Worm (Caenorhabditis elegans) whole organism, L1 larva: ENCODE measurements around the gene Y7A5A.13.

Experiments
- C16A3.4 ChIP-seq: fragments of 150-350 bp; optimal IDR thresholded peaks from 2 replicates; lab custom pipeline; 2014; ENCODE audit warnings: missing biosample characterization, missing genetic modification characterization
- aly-2 ChIP-seq: fragments of 150-350 bp; optimal IDR thresholded peaks from 2 replicates; lab custom pipeline; 2014; ENCODE audit warnings: missing biosample characterization, missing genetic modification characterization
- blmp-1 ChIP-seq: fragments of 150-350 bp; optimal IDR thresholded peaks from 2 replicates; lab custom pipeline; 2014; ENCODE audit warnings: missing biosample characterization, missing genetic modification characterization
- ceh-63 ChIP-seq: fragments of 200-800 bp; sonication (Bioruptor generic); optimal IDR thresholded peaks from 2 replicates; lab custom pipeline; 2018; ENCODE audit warnings: mild to moderate bottlenecking, missing genetic modification characterization, missing compliant biosample characterization
- ceh-8 ChIP-seq: fragments of 200-800 bp; sonication (Bioruptor generic); optimal IDR thresholded peaks from 2 replicates; lab custom pipeline; 2018; ENCODE audit warnings: mild to moderate bottlenecking, missing genetic modification characterization, moderate library complexity, missing compliant biosample characterization
- ceh-90 ChIP-seq: sonication (generic microtip); optimal IDR thresholded peaks from 2 replicates; lab custom pipeline; 2016; ENCODE audit warnings: missing genetic modification characterization, missing compliant biosample characterization
- dsc-1 ChIP-seq: sonication (generic microtip); optimal IDR thresholded peaks from 2 replicates; lab custom pipeline; 2016; ENCODE audit warnings: mild to moderate bottlenecking, missing genetic modification characterization, missing compliant biosample characterization
- efl-1 ChIP-seq, 4 experiments: fragments of 150-350 bp; optimal IDR thresholded peaks in 3 of 4; peaks in 1 of 4; 1 replicate in 1 of 4; 2 replicates in 3 of 4; lab custom pipeline; 2014; ENCODE audit warnings: missing biosample characterization in 2 of 4, missing genetic modification characterization in 2 of 4, missing genetic modification reagents in 2 of 4
- efl-3 ChIP-seq: fragments of 200-800 bp; sonication (Bioruptor generic); optimal IDR thresholded peaks from 2 replicates; lab custom pipeline; 2018; ENCODE audit warnings: mild to moderate bottlenecking, missing genetic modification characterization, missing compliant biosample characterization
- egl-13 ChIP-seq: sonication (generic microtip); optimal IDR thresholded peaks from 2 replicates; lab custom pipeline; 2016; ENCODE audit warnings: missing genotype, missing genetic modification reagents, missing genetic modification characterization, missing compliant biosample characterization
- elt-3 ChIP-seq, 6 experiments: fragments of 150-350 bp in 1 of 6; sonication (generic microtip); optimal IDR thresholded peaks; 2 replicates each; lab custom pipeline; 2017 to 2018; ENCODE audit warnings: missing biosample characterization in 6 of 6, missing genetic modification characterization in 6 of 6, inconsistent platforms in 1 of 6
- ets-5 ChIP-seq: fragments of 200-800 bp; sonication (Bioruptor generic); IDR thresholded peaks from 2 replicates; pipeline ENCODE4 v1.3.6; 2022; ENCODE audit warnings: missing genetic modification characterization, missing compliant biosample characterization
- fkh-10 ChIP-seq: sonication (generic microtip); optimal IDR thresholded peaks from 2 replicates; lab custom pipeline; 2017; ENCODE audit warnings: missing biosample characterization, missing genetic modification reagents, missing genetic modification characterization
- fkh-4 ChIP-seq: sonication (generic microtip); optimal IDR thresholded peaks from 2 replicates; lab custom pipeline; 2016; ENCODE audit warnings: missing compliant biosample characterization, missing genetic modification characterization, borderline replicate concordance
- hlh-17 ChIP-seq: fragments of 200-800 bp; sonication (Bioruptor generic); optimal IDR thresholded peaks from 2 replicates; lab custom pipeline; 2018; ENCODE audit warnings: missing genetic modification characterization, mild to moderate bottlenecking, missing compliant biosample characterization, moderate library complexity, borderline replicate concordance
- hpl-2 ChIP-seq: fragments of 150-350 bp; optimal IDR thresholded peaks from 2 replicates; lab custom pipeline; 2014; ENCODE audit warnings: missing biosample characterization, missing genetic modification reagents, missing genetic modification characterization
- isw-1 ChIP-seq: fragments of 200-800 bp; sonication (Bioruptor generic); IDR thresholded peaks from 2 replicates; pipeline ENCODE4 v1.3.6; 2022; ENCODE audit warnings: missing genetic modification characterization, missing compliant biosample characterization
- jun-1 ChIP-seq: fragments of 150-350 bp; optimal IDR thresholded peaks from 2 replicates; lab custom pipeline; 2014; ENCODE audit warnings: missing biosample characterization, missing genetic modification reagents, missing genetic modification characterization
- lin-14 ChIP-seq: fragments of 200-800 bp; sonication (Bioruptor generic); optimal IDR thresholded peaks from 2 replicates; lab custom pipeline; 2018; ENCODE audit warnings: mild to moderate bottlenecking, missing genetic modification characterization, moderate library complexity, missing compliant biosample characterization
- lin-15B ChIP-seq: fragments of 150-350 bp; sonication (generic microtip); optimal IDR thresholded peaks from 3 replicates; lab custom pipeline; 2014; ENCODE audit warnings: missing biosample characterization, missing genetic modification characterization
- lin-39 ChIP-seq: fragments of 150-350 bp; optimal IDR thresholded peaks from 2 replicates; lab custom pipeline; 2014; ENCODE audit warnings: missing biosample characterization, missing genetic modification reagents, missing genetic modification characterization
- mab-9 ChIP-seq: fragments of 200-800 bp; sonication (Bioruptor generic); IDR thresholded peaks from 2 replicates; pipeline ENCODE4 v1.3.6; 2022; ENCODE audit warnings: missing genetic modification reagents, missing genetic modification characterization, missing compliant biosample characterization
- nhr-11 ChIP-seq: fragments of 150-350 bp; optimal IDR thresholded peaks from 2 replicates; lab custom pipeline; 2014; ENCODE audit warnings: missing biosample characterization, missing genetic modification characterization
- nhr-12 ChIP-seq: sonication (generic microtip); optimal IDR thresholded peaks from 2 replicates; lab custom pipeline; 2017; ENCODE audit warnings: missing biosample characterization, missing genetic modification characterization
- nhr-237 ChIP-seq: fragments of 150-350 bp; optimal IDR thresholded peaks from 2 replicates; lab custom pipeline; 2014; ENCODE audit warnings: missing biosample characterization, missing genetic modification characterization
- nhr-84 ChIP-seq: sonication (generic microtip); optimal IDR thresholded peaks from 2 replicates; lab custom pipeline; 2017; ENCODE audit warnings: missing biosample characterization, missing genetic modification characterization
- nhr-85 ChIP-seq: sonication (generic microtip); peaks from one replicate; lab custom pipeline; 2016; ENCODE audit warnings: missing genetic modification characterization, inconsistent platforms, missing compliant biosample characterization
- nhr-90 ChIP-seq: sonication (generic microtip); optimal IDR thresholded peaks from 2 replicates; lab custom pipeline; 2016; ENCODE audit warnings: mild to moderate bottlenecking, missing genetic modification characterization, missing compliant biosample characterization; ENCODE audit not compliant: poor library complexity
- rnt-1 ChIP-seq: sonication (generic microtip); optimal IDR thresholded peaks from 2 replicates; lab custom pipeline; 2016; ENCODE audit warnings: mild to moderate bottlenecking, missing genetic modification characterization, moderate library complexity, missing compliant biosample characterization
- snu-23 ChIP-seq: sonication (generic microtip); optimal IDR thresholded peaks from 2 replicates; lab custom pipeline; 2016; ENCODE audit warnings: missing genetic modification characterization, missing compliant biosample characterization
- sptf-1 ChIP-seq: fragments of 150-350 bp; optimal IDR thresholded peaks from 2 replicates; lab custom pipeline; 2014; ENCODE audit warnings: missing biosample characterization, missing genetic modification characterization
- tbx-2 ChIP-seq: sonication (generic microtip); optimal IDR thresholded peaks from 2 replicates; lab custom pipeline; 2016; ENCODE audit warnings: missing genetic modification characterization, missing compliant biosample characterization
- tlp-1 ChIP-seq: fragments of 150-350 bp; optimal IDR thresholded peaks from 2 replicates; lab custom pipeline; 2014; ENCODE audit warnings: missing biosample characterization, missing genetic modification characterization
- unc-30 ChIP-seq: sonication (generic microtip); optimal IDR thresholded peaks from 2 replicates; lab custom pipeline; 2017; ENCODE audit warnings: missing biosample characterization, missing genetic modification characterization
- vab-15 ChIP-seq: sonication (generic microtip); optimal IDR thresholded peaks from 2 replicates; lab custom pipeline; 2017; ENCODE audit warnings: missing genotype, mild to moderate bottlenecking, missing genetic modification characterization, missing compliant biosample characterization
- xbp-1 ChIP-seq: sonication (generic microtip); optimal IDR thresholded peaks from 2 replicates; lab custom pipeline; 2016; ENCODE audit warnings: missing genetic modification characterization, missing compliant biosample characterization
- zag-1 ChIP-seq: fragments of 150-350 bp; optimal IDR thresholded peaks from 2 replicates; lab custom pipeline; 2014; ENCODE audit warnings: missing biosample characterization, missing genetic modification characterization
- ztf-11 ChIP-seq, 2 experiments: sonication (generic microtip); optimal IDR thresholded peaks; 2 replicates each; lab custom pipeline; 2016 to 2017; ENCODE audit warnings: missing genetic modification characterization in 2 of 2, missing biosample characterization in 1 of 2, missing compliant biosample characterization in 1 of 2

Gene Y7A5A.13

DNA sequence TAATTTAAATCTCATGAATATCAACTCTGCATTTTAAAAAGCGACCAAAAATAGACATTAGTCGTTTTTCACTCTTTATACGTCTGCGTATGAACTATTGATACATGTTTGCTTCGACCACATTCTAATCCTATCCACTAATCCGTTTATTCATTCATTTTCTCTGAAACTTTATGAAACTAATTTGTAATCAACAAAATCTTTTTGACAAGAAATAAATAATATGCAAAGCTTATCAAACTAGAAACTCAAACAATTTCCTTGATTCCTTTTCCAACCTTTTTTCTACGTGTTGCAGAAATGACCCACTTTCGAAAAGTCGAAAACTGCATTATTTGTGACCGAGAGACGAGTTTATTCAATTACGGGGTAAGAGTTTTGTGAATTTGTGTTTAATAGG lies 31.3 kb upstream of the Y7A5A.13 start, which contains the start of gene nhr-255:
Gene nhr-255 (plus strand): TSS at position 301 of the 400 bp plus-strand sequence.
- TF ChIP-seq lin-15B (tag; lab: Kevin White, UChicago) (no peak), dsc-1 (peak; percentile 37)

DNA sequence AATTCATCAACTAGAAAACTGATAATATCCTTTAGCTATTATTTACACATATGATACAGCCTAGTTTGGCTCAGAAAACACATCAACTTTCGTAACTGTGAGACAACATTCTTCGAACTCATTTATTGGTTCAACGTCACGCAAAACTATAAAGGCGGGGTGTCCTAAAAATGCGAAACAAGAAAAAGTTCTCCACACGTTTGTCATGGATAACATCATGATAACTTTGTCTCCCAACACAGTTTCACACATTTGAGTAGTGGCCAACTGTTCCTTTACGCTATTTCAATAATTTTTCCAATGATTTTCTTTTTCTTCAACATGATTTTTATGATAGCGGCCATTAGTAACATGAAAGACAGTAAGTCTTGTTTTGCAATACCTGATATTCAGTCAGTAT lies 27.0 kb upstream of the Y7A5A.13 start, which contains the start of gene srxa-9:
Gene srxa-9 (plus strand): TSS at position 301 of the 400 bp plus-strand sequence.
- no peak for TF ChIP-seq lin-15B (tag; lab: Kevin White, UChicago)
- TF ChIP-seq efl-1 (optimal IDR thresholded peaks at IDR 0.05; lab: Kevin White, UChicago): no peak
- TF ChIP-seq efl-1 (GFP tag; optimal IDR thresholded peaks at IDR 0.05 in 1 of 2; lab: Kevin White, UChicago): no peak
- TF ChIP-seq ets-5 (GFP tag; lab: Robert Waterston, UW): no peak
- TF ChIP-seq xbp-1: no peak
- no peak for TF ChIP-seq ceh-90
- no peak for TF ChIP-seq rnt-1
- TF ChIP-seq hpl-2 (GFP tag; lab: Kevin White, UChicago): no peak
- TF ChIP-seq egl-13: no peak
- TF ChIP-seq ceh-8 (GFP tag; lab: Kevin White, UChicago): no peak
- no peak for TF ChIP-seq jun-1 (tag; lab: Kevin White, UChicago)
- TF ChIP-seq vab-15 (tag; lab: Kevin White, UChicago): no peak
- no peak for TF ChIP-seq fkh-4
- no peak for TF ChIP-seq snu-23 (GFP tag; lab: Kevin White, UChicago)
- TF ChIP-seq tlp-1 (tag; lab: Kevin White, UChicago): no peak
- no peak for TF ChIP-seq aly-2 (tag; lab: Kevin White, UChicago)
- TF ChIP-seq tbx-2 (tag; lab: Kevin White, UChicago): no peak
- TF ChIP-seq elt-3 (tag; optimal IDR thresholded peaks at IDR 0.05; lab: Kevin White, UChicago): no peak
- TF ChIP-seq blmp-1 (tag; lab: Kevin White, UChicago): no peak
- no peak for TF ChIP-seq C16A3.4 (tag; lab: Kevin White, UChicago)

- TF ChIP-seq ceh-90: no peak
- peak; percentile 27 for TF ChIP-seq lin-15B (tag; lab: Kevin White, UChicago)
- TF ChIP-seq fkh-10 (GFP tag; lab: Kevin White, UChicago): no peak
- peak; percentile 59 for TF ChIP-seq blmp-1 (tag; lab: Kevin White, UChicago)
- no peak for TF ChIP-seq lin-39 (tag; lab: Kevin White, UChicago)
- TF ChIP-seq sptf-1: no peak
- TF ChIP-seq efl-3 (GFP tag; lab: Kevin White, UChicago): no peak
Measured at ce11 chrX:15747814-15748213, 25.8 kb upstream of the Y7A5A.13 start.

DNA sequence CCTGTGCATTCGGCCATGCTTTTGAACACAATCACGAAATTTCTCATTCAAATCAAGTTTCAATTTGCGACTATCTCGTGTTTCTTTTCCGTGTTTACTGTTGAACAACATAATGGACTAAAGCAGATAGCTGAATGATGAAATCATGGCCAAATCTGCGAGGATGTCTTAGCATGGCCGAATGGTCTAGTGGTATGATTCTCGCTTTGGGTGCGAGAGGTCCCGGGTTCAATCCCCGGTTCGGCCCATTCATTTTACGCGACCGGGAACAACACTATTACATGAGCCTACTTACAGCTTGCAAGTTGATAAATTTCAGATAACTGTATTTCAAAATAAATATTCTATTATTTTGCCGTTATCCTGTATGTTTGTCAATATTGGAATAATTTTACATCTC lies 22.4 kb upstream of the Y7A5A.13 start:
- TF ChIP-seq ceh-8 (GFP tag; lab: Kevin White, UChicago) (no peak), fkh-10 (GFP tag; lab: Kevin White, UChicago) (no peak), lin-14 (no peak), rnt-1 (no peak), nhr-85 (tag; lab: Kevin White, UChicago) (no peak), ceh-63 (GFP tag; lab: Kevin White, UChicago) (no peak), unc-30 (tag; lab: Kevin White, UChicago) (no peak)

- TF ChIP-seq nhr-11 (tag; lab: Kevin White, UChicago) (no peak), nhr-237 (tag; lab: Kevin White, UChicago) (no peak), C16A3.4 (tag; lab: Kevin White, UChicago) (no peak), rnt-1 (no peak), fkh-4 (no peak), nhr-12 (tag; lab: Kevin White, UChicago) (no peak), hlh-17 (no peak), lin-39 (tag; lab: Kevin White, UChicago) (no peak), mab-9 (no peak), ztf-11 (tag; optimal IDR thresholded peaks at IDR 0.05; lab: Kevin White, UChicago) (no peak), lin-15B (tag; lab: Kevin White, UChicago) (no peak), nhr-84 (tag; lab: Kevin White, UChicago) (no peak), nhr-90 (tag; lab: Kevin White, UChicago) (no peak), isw-1 (GFP tag; lab: Robert Waterston, UW) (no peak), lin-14 (no peak), zag-1 (no peak)
Measured at ce11 chrX:15757169-15757568, 16.5 kb upstream of the Y7A5A.13 start, which contains the start of gene wrt-4. Gene wrt-4 (minus strand): TSS chrX:15757269.
